Fruit fly (Drosophila melanogaster) whole organism, prepupa: ENCODE results near the gene mib1.

Experiments
- Blimp-1 ChIP-seq: fragments of 200-800 bp; sonication (Bioruptor generic); optimal IDR thresholded peaks from 3 replicates; lab custom pipeline; 2017; ENCODE audit warnings: missing biosample characterization, missing genetic modification characterization, mild to moderate bottlenecking, moderate library complexity, missing genetic modification reagents
- CG10631 ChIP-seq: fragments of 200-800 bp; sonication (Bioruptor generic); optimal IDR thresholded peaks from 2 replicates; lab custom pipeline; 2016; ENCODE audit warnings: missing biosample characterization, missing genetic modification characterization
- CG10669 ChIP-seq: fragments of 200-800 bp; sonication (Bioruptor generic); optimal IDR thresholded peaks from 3 replicates; lab custom pipeline; 2018; ENCODE audit warnings: missing biosample characterization, mild to moderate bottlenecking, missing genetic modification characterization, moderate library complexity
- CG11762 ChIP-seq: fragments of 200-800 bp; sonication (Bioruptor generic); optimal IDR thresholded peaks from 3 replicates; lab custom pipeline; 2016; ENCODE audit warnings: missing biosample characterization, missing genetic modification characterization; ENCODE audit not compliant: insufficient read depth
- CG11902 ChIP-seq: fragments of 200-800 bp; sonication (Bioruptor generic); optimal IDR thresholded peaks from 3 replicates; lab custom pipeline; 2016; ENCODE audit warnings: missing biosample characterization, missing genetic modification characterization
- CG15336 ChIP-seq: fragments of 200-800 bp; sonication (Bioruptor generic); IDR thresholded peaks from 2 replicates; pipeline ENCODE4 v1.3.6; 2022; ENCODE audit warnings: missing biosample characterization, missing genetic modification characterization
- CG1621 ChIP-seq: fragments of 200-800 bp; sonication (Bioruptor generic); optimal IDR thresholded peaks from 3 replicates; lab custom pipeline; 2018; ENCODE audit warnings: missing biosample characterization, mild to moderate bottlenecking, missing genetic modification characterization
- CG16779 ChIP-seq: fragments of 200-800 bp; sonication (Bioruptor generic); optimal IDR thresholded peaks from 3 replicates; lab custom pipeline; 2017; ENCODE audit warnings: missing biosample characterization, mild to moderate bottlenecking, missing genetic modification characterization
- CG3032 ChIP-seq: fragments of 200-800 bp; optimal IDR thresholded peaks from 2 replicates; lab custom pipeline; 2019; ENCODE audit warnings: missing biosample characterization, mild to moderate bottlenecking, missing genetic modification characterization, moderate library complexity
- CG31627 ChIP-seq: fragments of 200-800 bp; sonication (Bioruptor generic); optimal IDR thresholded peaks from 3 replicates; lab custom pipeline; 2016; ENCODE audit warnings: missing biosample characterization, missing genetic modification characterization
- CG32006 ChIP-seq: fragments of 200-800 bp; sonication (Bioruptor generic); optimal IDR thresholded peaks from 3 replicates; lab custom pipeline; 2017; ENCODE audit warnings: missing biosample characterization, mild to moderate bottlenecking, missing genetic modification characterization
- CG34406 ChIP-seq: fragments of 200-800 bp; sonication (Bioruptor generic); optimal IDR thresholded peaks from 3 replicates; lab custom pipeline; 2016; ENCODE audit warnings: missing biosample characterization, missing genetic modification characterization
- CG3919 ChIP-seq: fragments of 200-800 bp; sonication (Bioruptor generic); optimal IDR thresholded peaks from 3 replicates; lab custom pipeline; 2016; ENCODE audit warnings: missing biosample characterization, missing genetic modification characterization
- CG4318 ChIP-seq: fragments of 200-800 bp; sonication (Bioruptor generic); optimal IDR thresholded peaks from 3 replicates; lab custom pipeline; 2017; ENCODE audit warnings: missing biosample characterization, mild to moderate bottlenecking, missing genetic modification characterization
- CG6163 ChIP-seq: fragments of 200-800 bp; sonication (Bioruptor generic); IDR thresholded peaks from 3 replicates; pipeline ENCODE4 v1.3.6; 2022; ENCODE audit warnings: missing biosample characterization, missing genetic modification characterization
- CG6808 ChIP-seq: fragments of 200-800 bp; sonication (Bioruptor generic); optimal IDR thresholded peaks from 3 replicates; lab custom pipeline; 2017; ENCODE audit warnings: missing biosample characterization, missing genetic modification characterization, mild to moderate bottlenecking, moderate library complexity, missing genetic modification reagents
- CG6854 ChIP-seq: fragments of 200-800 bp; sonication (Bioruptor generic); optimal IDR thresholded peaks from 2 replicates; lab custom pipeline; 2017; ENCODE audit warnings: missing biosample characterization, mild to moderate bottlenecking, missing genetic modification characterization
- CG8119 ChIP-seq: fragments of 200-800 bp; sonication (Bioruptor generic); IDR thresholded peaks from 3 replicates; pipeline ENCODE4 v1.3.6; 2022; ENCODE audit warnings: missing biosample characterization, missing genetic modification characterization
- CG8319 ChIP-seq: fragments of 200-800 bp; sonication (Bioruptor generic); optimal IDR thresholded peaks from 3 replicates; lab custom pipeline; 2016; ENCODE audit warnings: missing biosample characterization, missing genetic modification characterization
- CG8632 ChIP-seq: fragments of 200-800 bp; sonication (Bioruptor generic); optimal IDR thresholded peaks from 3 replicates; lab custom pipeline; 2016; ENCODE audit warnings: missing biosample characterization, missing genetic modification characterization
- Eip78C ChIP-seq: fragments of 200-800 bp; sonication (Bioruptor generic); peaks from one replicate; lab custom pipeline; 2016; ENCODE audit warnings: missing biosample characterization, missing genetic modification characterization
- Eip93F ChIP-seq: fragments of 200-800 bp; sonication (Bioruptor generic); optimal IDR thresholded peaks from 2 replicates; lab custom pipeline; 2016; ENCODE audit warnings: missing biosample characterization, mild to moderate bottlenecking, missing genetic modification characterization
- Ets21C ChIP-seq: fragments of 200-800 bp; sonication (Bioruptor generic); optimal IDR thresholded peaks from 3 replicates; lab custom pipeline; 2016; ENCODE audit warnings: missing biosample characterization, missing genetic modification characterization
- Ets96B ChIP-seq: fragments of 200-800 bp; optimal IDR thresholded peaks from 2 replicates; lab custom pipeline; 2019; ENCODE audit warnings: missing biosample characterization, mild to moderate bottlenecking, missing genetic modification characterization, moderate library complexity
- Gug ChIP-seq: fragments of 200-800 bp; sonication (Bioruptor generic); IDR thresholded peaks from 2 replicates; pipeline ENCODE4 v1.3.6; 2022; ENCODE audit warnings: missing biosample characterization, missing genetic modification characterization
- Hr38 ChIP-seq: sonication (Bioruptor generic); optimal IDR thresholded peaks from 2 replicates; lab custom pipeline; 2016; ENCODE audit warnings: missing biosample characterization, missing genetic modification characterization
- Hr39 ChIP-seq: fragments of 200-800 bp; sonication (Bioruptor generic); optimal IDR thresholded peaks from 2 replicates; lab custom pipeline; 2016; ENCODE audit warnings: missing biosample characterization, missing genetic modification characterization
- Hr4 ChIP-seq: fragments of 200-800 bp; sonication (Bioruptor generic); optimal IDR thresholded peaks from 3 replicates; lab custom pipeline; 2016; ENCODE audit warnings: missing biosample characterization, missing genetic modification characterization
- Lpt ChIP-seq: fragments of 200-800 bp; sonication (Bioruptor generic); optimal IDR thresholded peaks from 3 replicates; lab custom pipeline; 2016; ENCODE audit warnings: missing biosample characterization, missing genetic modification characterization
- OdsH ChIP-seq: fragments of 200-800 bp; sonication (Bioruptor generic); optimal IDR thresholded peaks from 3 replicates; lab custom pipeline; 2016; ENCODE audit warnings: missing biosample characterization, missing genetic modification characterization
- Sox102F ChIP-seq: fragments of 200-800 bp; sonication (Bioruptor generic); optimal IDR thresholded peaks from 2 replicates; lab custom pipeline; 2016; ENCODE audit warnings: missing biosample characterization, mild to moderate bottlenecking, missing genetic modification characterization
- Sox14 ChIP-seq: fragments of 200-800 bp; sonication (Bioruptor generic); optimal IDR thresholded peaks from 3 replicates; lab custom pipeline; 2016; ENCODE audit warnings: missing biosample characterization, missing genetic modification characterization
- Sox15 ChIP-seq: fragments of 200-800 bp; sonication (Bioruptor generic); optimal IDR thresholded peaks from 3 replicates; lab custom pipeline; 2016; ENCODE audit warnings: missing biosample characterization, missing genetic modification characterization
- acj6 ChIP-seq: fragments of 200-800 bp; sonication (Bioruptor generic); optimal IDR thresholded peaks from 3 replicates; lab custom pipeline; 2016; ENCODE audit warnings: missing biosample characterization, missing genetic modification characterization
- cyc ChIP-seq: fragments of 200-800 bp; sonication (Bioruptor generic); optimal IDR thresholded peaks from 3 replicates; lab custom pipeline; 2016; ENCODE audit warnings: missing biosample characterization, missing genetic modification characterization
- dac ChIP-seq: fragments of 200-800 bp; sonication (Bioruptor generic); optimal IDR thresholded peaks from 2 replicates; lab custom pipeline; 2017; ENCODE audit warnings: missing biosample characterization, mild to moderate bottlenecking, missing genetic modification characterization
- eg ChIP-seq: fragments of 200-800 bp; sonication (Bioruptor generic); IDR thresholded peaks from 3 replicates; pipeline ENCODE4 v1.3.6; 2022; ENCODE audit warnings: missing biosample characterization, missing genetic modification characterization
- fd59A ChIP-seq: fragments of 200-800 bp; sonication (Bioruptor generic); optimal IDR thresholded peaks from 2 replicates; lab custom pipeline; 2017; ENCODE audit warnings: missing biosample characterization, mild to moderate bottlenecking, missing genetic modification characterization, missing genetic modification reagents
- fd85E ChIP-seq: fragments of 200-800 bp; sonication (Bioruptor generic); optimal IDR thresholded peaks from 3 replicates; lab custom pipeline; 2016; ENCODE audit warnings: missing biosample characterization, missing genetic modification characterization
- fkh ChIP-seq: fragments of 200-800 bp; sonication (Bioruptor generic); optimal IDR thresholded peaks from 3 replicates; lab custom pipeline; 2017; ENCODE audit warnings: missing biosample characterization, mild to moderate bottlenecking, missing genetic modification characterization, moderate library complexity
- lz ChIP-seq: fragments of 200-800 bp; sonication (Bioruptor generic); optimal IDR thresholded peaks from 3 replicates; lab custom pipeline; 2016; ENCODE audit warnings: missing biosample characterization, missing genetic modification characterization
- net ChIP-seq: fragments of 200-800 bp; sonication (Bioruptor generic); optimal IDR thresholded peaks from 3 replicates; lab custom pipeline; 2016; ENCODE audit warnings: missing biosample characterization, missing genetic modification characterization
- pdm3 ChIP-seq: fragments of 200-800 bp; sonication (Bioruptor generic); optimal IDR thresholded peaks from 3 replicates; lab custom pipeline; 2016; ENCODE audit warnings: missing biosample characterization, missing genetic modification characterization
- spab ChIP-seq: fragments of 200-800 bp; sonication (Bioruptor generic); optimal IDR thresholded peaks from 2 replicates; lab custom pipeline; 2017; ENCODE audit warnings: missing biosample characterization, mild to moderate bottlenecking, missing genetic modification characterization, missing genetic modification reagents
- ss ChIP-seq, 2 experiments: fragments of 200-800 bp; sonication (Bioruptor generic); optimal IDR thresholded peaks; 2 replicates in 1 of 2; 3 replicates in 1 of 2; lab custom pipeline; 2017 to 2018; ENCODE audit warnings: mild to moderate bottlenecking in 2 of 2, missing biosample characterization in 2 of 2, missing genetic modification characterization in 2 of 2, moderate library complexity in 1 of 2
- svp ChIP-seq: fragments of 200-800 bp; sonication (Bioruptor generic); peaks from one replicate; lab custom pipeline; 2016; ENCODE audit warnings: missing biosample characterization, missing genetic modification characterization
- topi ChIP-seq: fragments of 200-800 bp; sonication (Bioruptor generic); optimal IDR thresholded peaks from 3 replicates; lab custom pipeline; 2016; ENCODE audit warnings: missing biosample characterization, missing genetic modification characterization

The mib1 gene

dm6 chr3L:16019144-16020006 is 7.8 kb upstream of the mib1 start (continued):
- no peak for TF ChIP-seq CG11902 (GFP tag; lab: Kevin White, UChicago)
- TF ChIP-seq Sox14 (GFP tag; lab: Kevin White, UChicago): peak; percentile 51
- peak; percentile 39 for TF ChIP-seq OdsH (GFP tag; lab: Kevin White, UChicago)
- TF ChIP-seq fd59A (GFP tag; lab: Kevin White, UChicago): no peak
- no peak for TF ChIP-seq net (GFP tag; lab: Kevin White, UChicago)
- no peak for TF ChIP-seq CG8632 (GFP tag; lab: Kevin White, UChicago)
- TF ChIP-seq CG10631: peak; percentile 4
- TF ChIP-seq CG10669 (GFP tag; lab: Kevin White, UChicago): no peak
- TF ChIP-seq Hr4 (GFP tag; lab: Kevin White, UChicago): no peak
- peak; percentile 84 for TF ChIP-seq Eip78C
- TF ChIP-seq Sox102F (GFP tag; lab: Kevin White, UChicago): peak; percentile 38
- TF ChIP-seq CG4318 (GFP tag; lab: Kevin White, UChicago): peak; percentile 21
- peak; percentile 41 for TF ChIP-seq CG31627 (GFP tag; lab: Kevin White, UChicago)
- no peak for TF ChIP-seq CG11762 (GFP tag; lab: Kevin White, UChicago)
- no peak for TF ChIP-seq CG16779 (tag; lab: Kevin White, UChicago)
- TF ChIP-seq CG34406: peak; percentile 22
- peak; percentile 55 for TF ChIP-seq CG32006 (GFP tag; lab: Kevin White, UChicago)
- TF ChIP-seq lz (GFP tag; lab: Kevin White, UChicago): peak; percentile 23
- TF ChIP-seq dac: no peak
- no peak for TF ChIP-seq Eip93F (GFP tag; lab: Kevin White, UChicago)
- no peak for TF ChIP-seq Gug
- TF ChIP-seq pdm3 (GFP tag; lab: Kevin White, UChicago): peak; percentile 22
- TF ChIP-seq ss (GFP tag; optimal IDR thresholded peaks at IDR 0.05; lab: Kevin White, UChicago): no peak

dm6 chr3L:16018721-16019120 is 7.1 kb upstream of the mib1 start:
- no peak for TF ChIP-seq CG3032 (tag; lab: Kevin White, UChicago)
- no peak for TF ChIP-seq Lpt

dm6 chr3L:16018251-16018583 is 6.6 kb upstream of the mib1 start:
- TF ChIP-seq fkh (GFP tag; lab: Kevin White, UChicago) (no peak), eg (GFP tag; lab: Robert Waterston, UW) (no peak), CG6854 (GFP tag; lab: Kevin White, UChicago) (no peak), Hr4 (GFP tag; lab: Kevin White, UChicago) (no peak), Eip78C (peak; percentile 49), Blimp-1 (GFP tag; lab: Kevin White, UChicago) (no peak), CG32006 (GFP tag; lab: Kevin White, UChicago) (peak; percentile 14), CG8632 (GFP tag; lab: Kevin White, UChicago) (no peak), svp (GFP tag; lab: Kevin White, UChicago) (peak; percentile 70), pdm3 (GFP tag; lab: Kevin White, UChicago) (no peak), Sox15 (no peak), CG6163 (GFP tag; lab: Robert Waterston, UW) (no peak), cyc (GFP tag; lab: Kevin White, UChicago) (no peak), CG31627 (GFP tag; lab: Kevin White, UChicago) (no peak), CG1621 (tag; lab: Kevin White, UChicago) (no peak), CG8119 (no peak), CG3919 (GFP tag; lab: Kevin White, UChicago) (peak; percentile 5), CG10631 (no peak), topi (peak; percentile 41), spab (GFP tag; lab: Kevin White, UChicago) (no peak), Hr38 (no peak), acj6 (GFP tag; lab: Kevin White, UChicago) (no peak), CG15336 (GFP tag; lab: Robert Waterston, UW) (0 out of 2 replicates have a peak, but pooled peaks have one; percentile 14), Gug (no peak), net (GFP tag; lab: Kevin White, UChicago) (no peak), CG8319 (GFP tag; lab: Kevin White, UChicago) (no peak), CG6808 (GFP tag; lab: Kevin White, UChicago) (no peak), dac (no peak), Ets96B (no peak), fd85E (no peak), Hr39 (GFP tag; lab: Kevin White, UChicago) (no peak), Ets21C (no peak)
